Worm (Caenorhabditis elegans) whole organism, L1 larva: ENCODE results near the gene sas-5.
A peak's percentile ranks its signal among the peaks of the same experiment; 100 is the strongest.

Experiments used
- C04F5.9 ChIP-seq: sonication (generic microtip); optimal IDR thresholded peaks from 2 replicates; lab custom pipeline; 2016; ENCODE audit warnings: missing genetic modification characterization, missing compliant biosample characterization
- C34B4.2 ChIP-seq: sonication (generic microtip); optimal IDR thresholded peaks from 2 replicates; lab custom pipeline; 2017; ENCODE audit warnings: mild to moderate bottlenecking, missing genetic modification characterization, missing compliant biosample characterization
- F16B12.6 ChIP-seq: fragments of 150-350 bp; optimal IDR thresholded peaks from 2 replicates; lab custom pipeline; 2014; ENCODE audit warnings: missing biosample characterization, missing genetic modification characterization
- aha-1 ChIP-seq: fragments of 150-350 bp; optimal IDR thresholded peaks from 2 replicates; lab custom pipeline; 2014; ENCODE audit warnings: missing biosample characterization, missing genetic modification characterization
- aly-2 ChIP-seq: fragments of 150-350 bp; optimal IDR thresholded peaks from 2 replicates; lab custom pipeline; 2014; ENCODE audit warnings: missing biosample characterization, missing genetic modification characterization
- ceh-63 ChIP-seq: fragments of 200-800 bp; sonication (Bioruptor generic); optimal IDR thresholded peaks from 2 replicates; lab custom pipeline; 2018; ENCODE audit warnings: mild to moderate bottlenecking, missing genetic modification characterization, missing compliant biosample characterization
- ceh-8 ChIP-seq: fragments of 200-800 bp; sonication (Bioruptor generic); optimal IDR thresholded peaks from 2 replicates; lab custom pipeline; 2018; ENCODE audit warnings: mild to moderate bottlenecking, missing genetic modification characterization, moderate library complexity, missing compliant biosample characterization
- ceh-82 ChIP-seq, 3 experiments: fragments of 150-350 bp in 1 of 3; sonication (generic microtip) in 2 of 3; optimal IDR thresholded peaks; 2 replicates each; lab custom pipeline; 2014 to 2017; ENCODE audit warnings: missing biosample characterization in 3 of 3, missing genetic modification characterization in 3 of 3
- ceh-88 ChIP-seq: fragments of 200-800 bp; sonication (Bioruptor generic); IDR thresholded peaks from 2 replicates; pipeline ENCODE4 v1.3.6; 2022; ENCODE audit warnings: missing genetic modification characterization, missing compliant biosample characterization
- ces-1 ChIP-seq: fragments of 150-350 bp; optimal IDR thresholded peaks from 2 replicates; lab custom pipeline; 2014; ENCODE audit warnings: missing biosample characterization, missing genetic modification reagents, missing genetic modification characterization
- dsc-1 ChIP-seq: sonication (generic microtip); optimal IDR thresholded peaks from 2 replicates; lab custom pipeline; 2016; ENCODE audit warnings: mild to moderate bottlenecking, missing genetic modification characterization, missing compliant biosample characterization
- efl-1 ChIP-seq, 4 experiments: fragments of 150-350 bp; optimal IDR thresholded peaks in 3 of 4; peaks in 1 of 4; 1 replicate in 1 of 4; 2 replicates in 3 of 4; lab custom pipeline; 2014; ENCODE audit warnings: missing biosample characterization in 2 of 4, missing genetic modification characterization in 2 of 4, missing genetic modification reagents in 2 of 4
- egl-27 ChIP-seq, 2 experiments: fragments of 150-350 bp in 1 of 2; sonication (generic microtip); optimal IDR thresholded peaks; 3 replicates each; lab custom pipeline; 2017 to 2018; ENCODE audit warnings: missing biosample characterization in 2 of 2, missing genetic modification characterization in 2 of 2, missing genetic modification reagents in 2 of 2
- elt-2 ChIP-seq: sonication (generic microtip); optimal IDR thresholded peaks from 2 replicates; lab custom pipeline; 2016; ENCODE audit warnings: missing genetic modification characterization, mild to moderate bottlenecking, inconsistent platforms, missing compliant biosample characterization, missing genetic modification reagents
- fkh-10 ChIP-seq: sonication (generic microtip); optimal IDR thresholded peaks from 2 replicates; lab custom pipeline; 2017; ENCODE audit warnings: missing biosample characterization, missing genetic modification reagents, missing genetic modification characterization
- fos-1 ChIP-seq: fragments of 150-350 bp; optimal IDR thresholded peaks from 2 replicates; lab custom pipeline; 2014; ENCODE audit warnings: missing biosample characterization, missing genetic modification characterization
- hpl-2 ChIP-seq: fragments of 150-350 bp; optimal IDR thresholded peaks from 2 replicates; lab custom pipeline; 2014; ENCODE audit warnings: missing biosample characterization, missing genetic modification reagents, missing genetic modification characterization
- irx-1 ChIP-seq: sonication (generic microtip); optimal IDR thresholded peaks from 2 replicates; lab custom pipeline; 2016; ENCODE audit warnings: missing genetic modification characterization, missing compliant biosample characterization
- jun-1 ChIP-seq: fragments of 150-350 bp; optimal IDR thresholded peaks from 2 replicates; lab custom pipeline; 2014; ENCODE audit warnings: missing biosample characterization, missing genetic modification reagents, missing genetic modification characterization
- lin-14 ChIP-seq: fragments of 200-800 bp; sonication (Bioruptor generic); optimal IDR thresholded peaks from 2 replicates; lab custom pipeline; 2018; ENCODE audit warnings: mild to moderate bottlenecking, missing genetic modification characterization, moderate library complexity, missing compliant biosample characterization
- lin-35 ChIP-seq, 2 experiments: fragments of 150-350 bp; optimal IDR thresholded peaks; 2 replicates each; lab custom pipeline; 2014; ENCODE audit warnings: missing biosample characterization in 2 of 2, missing genetic modification characterization in 2 of 2, missing genetic modification reagents in 2 of 2
- lin-39 ChIP-seq: fragments of 150-350 bp; optimal IDR thresholded peaks from 2 replicates; lab custom pipeline; 2014; ENCODE audit warnings: missing biosample characterization, missing genetic modification reagents, missing genetic modification characterization
- lir-3 ChIP-seq: sonication (generic microtip); optimal IDR thresholded peaks from 2 replicates; lab custom pipeline; 2016; ENCODE audit warnings: mild to moderate bottlenecking, missing genetic modification characterization, moderate library complexity, missing compliant biosample characterization; ENCODE audit not compliant: poor library complexity
- lsy-2 ChIP-seq, 2 experiments: fragments of 150-350 bp; optimal IDR thresholded peaks; 2 replicates each; lab custom pipeline; 2014; ENCODE audit warnings: missing biosample characterization in 2 of 2, missing genetic modification characterization in 2 of 2
- mdl-1 ChIP-seq, 2 experiments: fragments of 150-350 bp; optimal IDR thresholded peaks; 2 replicates each; lab custom pipeline; 2014 to 2017; ENCODE audit warnings: missing biosample characterization in 2 of 2, missing genetic modification characterization in 2 of 2, inconsistent platforms in 1 of 2
- mef-2 ChIP-seq: fragments of 150-350 bp; optimal IDR thresholded peaks from 2 replicates; lab custom pipeline; 2014; ENCODE audit warnings: missing biosample characterization, missing genetic modification characterization
- mep-1 ChIP-seq: fragments of 150-350 bp; optimal IDR thresholded peaks from 2 replicates; lab custom pipeline; 2014; ENCODE audit warnings: missing biosample characterization, missing genetic modification characterization
- nhr-11 ChIP-seq: fragments of 150-350 bp; optimal IDR thresholded peaks from 2 replicates; lab custom pipeline; 2014; ENCODE audit warnings: missing biosample characterization, missing genetic modification characterization
- nhr-19 ChIP-seq: fragments of 200-800 bp; sonication (Bioruptor generic); conservative IDR thresholded peaks from 2 replicates; pipeline ENCODE4 v1.3.6; 2022; ENCODE audit warnings: missing genetic modification characterization, missing compliant biosample characterization
- nhr-20 ChIP-seq: sonication (generic microtip); optimal IDR thresholded peaks from 2 replicates; lab custom pipeline; 2016; ENCODE audit warnings: mild to moderate bottlenecking, missing genetic modification characterization, missing compliant biosample characterization
- nhr-28 ChIP-seq: fragments of 150-350 bp; optimal IDR thresholded peaks from 2 replicates; lab custom pipeline; 2014; ENCODE audit warnings: missing biosample characterization, missing genetic modification characterization
- nhr-47 ChIP-seq: sonication (generic microtip); optimal IDR thresholded peaks from 2 replicates; lab custom pipeline; 2016; ENCODE audit warnings: mild to moderate bottlenecking, missing genetic modification characterization, moderate library complexity, missing compliant biosample characterization
- nhr-76 ChIP-seq: sonication (generic microtip); optimal IDR thresholded peaks from 2 replicates; lab custom pipeline; 2017; ENCODE audit warnings: missing biosample characterization, missing genetic modification characterization
- nhr-77 ChIP-seq: fragments of 150-350 bp; optimal IDR thresholded peaks from 2 replicates; lab custom pipeline; 2014; ENCODE audit warnings: missing biosample characterization, missing genetic modification characterization
- pqm-1 ChIP-seq: sonication (generic microtip); optimal IDR thresholded peaks from 3 replicates; lab custom pipeline; 2017; ENCODE audit warnings: missing biosample characterization, missing genetic modification characterization
- skn-1 ChIP-seq: fragments of 150-350 bp; optimal IDR thresholded peaks from 2 replicates; lab custom pipeline; 2014; ENCODE audit warnings: missing biosample characterization, missing genetic modification characterization
- sox-4 ChIP-seq: sonication (generic microtip); optimal IDR thresholded peaks from 2 replicates; lab custom pipeline; 2016; ENCODE audit warnings: missing genetic modification characterization, missing compliant biosample characterization
- sup-37 ChIP-seq: fragments of 200-800 bp; sonication (Bioruptor generic); optimal IDR thresholded peaks from 2 replicates; lab custom pipeline; 2018; ENCODE audit warnings: mild to moderate bottlenecking, missing genetic modification characterization, missing compliant biosample characterization
- swsn-7 ChIP-seq: sonication (generic microtip); optimal IDR thresholded peaks from 2 replicates; lab custom pipeline; 2016; ENCODE audit warnings: missing genetic modification characterization, missing compliant biosample characterization
- tbx-2 ChIP-seq: sonication (generic microtip); optimal IDR thresholded peaks from 2 replicates; lab custom pipeline; 2016; ENCODE audit warnings: missing genetic modification characterization, missing compliant biosample characterization
- tlp-1 ChIP-seq: fragments of 150-350 bp; optimal IDR thresholded peaks from 2 replicates; lab custom pipeline; 2014; ENCODE audit warnings: missing biosample characterization, missing genetic modification characterization
- unc-130 ChIP-seq: fragments of 150-350 bp; optimal IDR thresholded peaks from 2 replicates; lab custom pipeline; 2017; ENCODE audit warnings: missing biosample characterization, missing genetic modification characterization, inconsistent platforms
- unc-30 ChIP-seq: sonication (generic microtip); optimal IDR thresholded peaks from 2 replicates; lab custom pipeline; 2017; ENCODE audit warnings: missing biosample characterization, missing genetic modification characterization
- unc-86 ChIP-seq: sonication (generic microtip); optimal IDR thresholded peaks from 2 replicates; lab custom pipeline; 2016; ENCODE audit warnings: missing genetic modification characterization, missing compliant biosample characterization
- unc-98 ChIP-seq: fragments of 200-800 bp; sonication (Bioruptor generic); IDR thresholded peaks from 2 replicates; pipeline ENCODE4 v1.3.6; 2022; ENCODE audit warnings: missing genetic modification characterization, missing compliant biosample characterization
- vab-15 ChIP-seq: sonication (generic microtip); optimal IDR thresholded peaks from 2 replicates; lab custom pipeline; 2017; ENCODE audit warnings: missing genotype, mild to moderate bottlenecking, missing genetic modification characterization, missing compliant biosample characterization
- ztf-11 ChIP-seq, 2 experiments: sonication (generic microtip); optimal IDR thresholded peaks; 2 replicates each; lab custom pipeline; 2016 to 2017; ENCODE audit warnings: missing genetic modification characterization in 2 of 2, missing biosample characterization in 1 of 2, missing compliant biosample characterization in 1 of 2

Gene sas-5

DNA sequence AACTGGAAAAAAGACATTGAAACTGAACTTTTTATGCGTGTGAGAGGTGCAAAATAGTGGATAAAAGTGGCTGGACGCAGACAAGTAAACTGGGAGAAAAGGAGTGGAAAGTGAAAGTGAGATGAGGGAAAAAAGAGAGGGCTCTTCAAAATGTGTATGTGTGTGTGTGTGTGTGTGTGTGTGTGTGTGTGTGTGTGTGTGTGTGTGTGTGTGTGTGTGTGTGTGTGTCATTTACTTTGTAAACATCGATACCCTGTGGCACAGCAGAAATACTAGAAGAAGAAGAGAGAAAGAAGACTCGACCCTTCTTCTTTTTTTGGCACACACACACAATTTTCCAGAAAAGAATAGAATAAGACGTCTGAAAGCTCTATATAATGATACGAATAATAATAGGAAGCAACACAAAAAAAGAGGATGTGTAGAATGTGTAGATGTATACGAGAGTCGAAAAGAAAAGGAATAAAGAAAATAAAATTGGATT, 28.1 kb downstream of the sas-5 start (continued):
- TF ChIP-seq ceh-88 (GFP tag; lab: Robert Waterston, UW) (peak; percentile 57; the same call in 1 of the 2 replicates), efl-1 (optimal IDR thresholded peaks at IDR 0.05; lab: Kevin White, UChicago) (peak; percentile 26 to 39), efl-1 (GFP tag; optimal IDR thresholded peaks at IDR 0.05 in 1 of 2; lab: Kevin White, UChicago) (peak in 1 of 2 experiments; percentile 77), aha-1 (tag; lab: Kevin White, UChicago) (no peak), hpl-2 (no peak), skn-1 (tag; lab: Kevin White, UChicago) (no peak), dsc-1 (tag; lab: Kevin White, UChicago) (peak; percentile 51), ces-1 (GFP tag; lab: Kevin White, UChicago) (no peak), egl-27 (tag; optimal IDR thresholded peaks at IDR 0.05; lab: Kevin White, UChicago) (peak in 1 of 2 experiments; percentile 1), mdl-1 (tag; optimal IDR thresholded peaks at IDR 0.05; lab: Kevin White, UChicago) (peak in 1 of 2 experiments; percentile 40), sup-37 (GFP tag; lab: Kevin White, UChicago) (peak; percentile 10), swsn-7 (tag; lab: Kevin White, UChicago) (peak; percentile 44), fkh-10 (GFP tag; lab: Kevin White, UChicago) (peak; percentile 61), mep-1 (peak; percentile 43), tbx-2 (tag; lab: Kevin White, UChicago) (peak; percentile 36), nhr-28 (no peak), unc-98 (GFP tag; lab: Robert Waterston, UW) (peak; percentile 21; the same call in 1 of the 2 replicates), fos-1 (tag; lab: Kevin White, UChicago) (no peak)

DNA sequence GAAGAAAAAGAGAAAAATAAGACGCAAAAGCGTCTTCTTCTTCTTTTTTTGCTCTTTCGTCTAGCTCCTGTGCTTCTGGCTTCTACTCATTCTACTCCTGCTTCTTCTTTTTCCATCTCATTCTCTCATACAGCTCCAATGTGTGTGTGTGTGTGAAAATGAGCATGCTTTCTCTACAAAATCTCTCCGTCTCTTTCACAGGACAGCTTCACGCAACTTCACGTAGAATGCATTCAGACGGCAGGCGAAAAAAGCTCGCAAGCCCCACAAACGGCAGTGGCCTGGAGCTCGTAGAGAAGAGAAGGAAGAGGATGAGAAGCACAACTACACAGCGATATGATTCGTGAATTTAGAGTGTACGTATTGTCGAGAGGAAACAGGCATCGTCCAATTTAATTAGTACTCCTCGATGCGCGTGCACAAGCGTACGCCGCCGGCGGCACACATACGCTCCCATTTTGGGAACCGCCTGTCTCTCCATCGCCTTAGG, 30.8 kb downstream of the sas-5 start:
- no peak for TF ChIP-seq C34B4.2
- no peak for TF ChIP-seq vab-15 (tag; lab: Kevin White, UChicago)
- TF ChIP-seq fkh-10 (GFP tag; lab: Kevin White, UChicago) = peak; percentile 94
- TF ChIP-seq unc-130 (tag; lab: Kevin White, UChicago) = no peak
- no peak for TF ChIP-seq nhr-11 (tag; lab: Kevin White, UChicago)
- TF ChIP-seq lin-14 (GFP tag; lab: Kevin White, UChicago) = peak; percentile 93
- TF ChIP-seq pqm-1 (tag; lab: Kevin White, UChicago) = no peak
- TF ChIP-seq nhr-20 (tag; lab: Kevin White, UChicago) = no peak
- TF ChIP-seq nhr-28 = no peak
- TF ChIP-seq jun-1 (tag; lab: Kevin White, UChicago) = no peak
- peak; percentile 39 to 41 for TF ChIP-seq efl-1 (optimal IDR thresholded peaks at IDR 0.05; lab: Kevin White, UChicago)
- peak in 1 of 2 experiments; percentile 17 for TF ChIP-seq efl-1 (GFP tag; optimal IDR thresholded peaks at IDR 0.05 in 1 of 2; lab: Kevin White, UChicago)
- TF ChIP-seq lin-35 (GFP tag; optimal IDR thresholded peaks at IDR 0.05; lab: Kevin White, UChicago) = peak in 1 of 2 experiments; percentile 33
- no peak for TF ChIP-seq sox-4 (tag; lab: Kevin White, UChicago)
- no peak for TF ChIP-seq mdl-1 (tag; optimal IDR thresholded peaks at IDR 0.05; lab: Kevin White, UChicago)
- TF ChIP-seq nhr-76 (tag; lab: Kevin White, UChicago) = no peak
- TF ChIP-seq F16B12.6 = no peak
- no peak for TF ChIP-seq unc-98 (GFP tag; lab: Robert Waterston, UW)
- peak; percentile 57 to 74 for TF ChIP-seq lsy-2 (tag; optimal IDR thresholded peaks at IDR 0.05; lab: Kevin White, UChicago)
- TF ChIP-seq tbx-2 (tag; lab: Kevin White, UChicago) = peak; percentile 46
- no peak for TF ChIP-seq egl-27 (tag; optimal IDR thresholded peaks at IDR 0.05; lab: Kevin White, UChicago)
- no peak for TF ChIP-seq mep-1
- TF ChIP-seq aly-2 (tag; lab: Kevin White, UChicago) = no peak
- TF ChIP-seq ceh-8 (GFP tag; lab: Kevin White, UChicago) = no peak
- TF ChIP-seq lin-39 = no peak
- peak; percentile 68 for TF ChIP-seq unc-86 (tag; lab: Kevin White, UChicago)
- TF ChIP-seq irx-1 = peak; percentile 33
- TF ChIP-seq ceh-82 (tag; optimal IDR thresholded peaks at IDR 0.05; lab: Kevin White, UChicago) = peak in 2 of 3 experiments; percentile 28 to 49
- no peak for TF ChIP-seq hpl-2
- TF ChIP-seq swsn-7 (tag; lab: Kevin White, UChicago) = peak; percentile 58
- TF ChIP-seq tlp-1 (tag; lab: Kevin White, UChicago) = no peak
- no peak for TF ChIP-seq elt-2
- peak; percentile 32 for TF ChIP-seq mef-2
- peak; percentile 58 for TF ChIP-seq ceh-63 (GFP tag; lab: Kevin White, UChicago)
- TF ChIP-seq lir-3 (tag; lab: Kevin White, UChicago) = peak; percentile 19
- TF ChIP-seq nhr-47 (tag; lab: Kevin White, UChicago) = peak; percentile 71
- peak in 1 of 2 experiments; percentile 44 for TF ChIP-seq ztf-11 (tag; optimal IDR thresholded peaks at IDR 0.05; lab: Kevin White, UChicago)
- no peak for TF ChIP-seq unc-30 (tag; lab: Kevin White, UChicago)
- peak; percentile 13 for TF ChIP-seq nhr-77 (tag; lab: Kevin White, UChicago)
- no peak for TF ChIP-seq ceh-88 (GFP tag; lab: Robert Waterston, UW)
- TF ChIP-seq nhr-19 (GFP tag; lab: Robert Waterston, UW) = 0 out of 2 replicates have a peak, but pooled peaks have one; percentile 2
- TF ChIP-seq fos-1 (tag; lab: Kevin White, UChicago) = no peak
- TF ChIP-seq C04F5.9 (tag; lab: Kevin White, UChicago) = no peak
